Worm (Caenorhabditis elegans) whole organism, L4 larva: ENCODE measurements around the gene tag-52.

Experiments used
- ZK546.5 ChIP-seq, 2 experiments: sonication (generic microtip); optimal IDR thresholded peaks; 2 replicates each; lab custom pipeline; 2017; ENCODE audit warnings: missing biosample characterization in 2 of 2, missing genetic modification characterization in 2 of 2
- daf-19 ChIP-seq: fragments of 200-800 bp; sonication (Bioruptor generic); conservative IDR thresholded peaks from 2 replicates; pipeline ENCODE4 v1.3.6; 2022; ENCODE audit warnings: missing genetic modification characterization, missing compliant biosample characterization
- fkh-10 ChIP-seq: fragments of 150-350 bp; optimal IDR thresholded peaks from 2 replicates; lab custom pipeline; 2014; ENCODE audit warnings: missing biosample characterization, missing genetic modification reagents, missing genetic modification characterization
- jun-1 ChIP-seq: fragments of 150-350 bp; optimal IDR thresholded peaks from 2 replicates; lab custom pipeline; 2014; ENCODE audit warnings: missing biosample characterization, missing genetic modification reagents, missing genetic modification characterization
- nhr-10 ChIP-seq: fragments of 150-350 bp; optimal IDR thresholded peaks from 2 replicates; lab custom pipeline; 2014; ENCODE audit warnings: missing biosample characterization, missing genetic modification characterization
- snpc-4 ChIP-seq: fragments of 150-350 bp; optimal IDR thresholded peaks from 2 replicates; lab custom pipeline; 2014; ENCODE audit warnings: missing biosample characterization, missing genetic modification characterization
- unc-62 ChIP-seq, 3 experiments: fragments of 150-350 bp in 1 of 3; sonication (generic microtip); optimal IDR thresholded peaks in 2 of 3; peaks in 1 of 3; 1 replicate in 1 of 3; 2 replicates in 2 of 3; lab custom pipeline; 2014 to 2017; ENCODE audit warnings: missing biosample characterization in 3 of 3, missing genetic modification characterization in 3 of 3, missing genetic modification reagents in 3 of 3, missing genotype in 1 of 3

DNA sequence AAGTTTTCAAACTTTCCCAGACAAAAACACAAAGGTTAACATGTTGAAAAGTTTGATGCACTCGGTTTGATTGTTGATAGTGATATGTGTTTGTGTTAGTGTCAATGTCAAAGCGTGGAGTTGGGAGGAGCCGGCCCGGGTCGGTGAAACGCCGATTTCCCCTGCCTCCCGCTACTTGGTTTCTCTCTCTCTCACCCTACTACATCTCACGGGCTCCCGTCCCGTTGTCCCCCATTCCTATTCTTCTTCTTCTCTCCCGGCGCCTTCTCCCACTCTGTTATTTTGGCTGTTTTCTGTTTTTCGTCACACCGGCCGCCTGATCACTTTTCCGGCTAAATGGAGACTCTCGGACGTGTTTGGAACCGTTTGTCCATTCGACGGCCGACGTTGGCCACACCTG lies 28.0 kb upstream of the tag-52 start:
- TF ChIP-seq ZK546.5 (tag; optimal IDR thresholded peaks at IDR 0.05; lab: Kevin White, UChicago), result no peak
- no peak for TF ChIP-seq nhr-10 (tag; lab: Kevin White, UChicago)
- TF ChIP-seq snpc-4 (tag; lab: Kevin White, UChicago), result no peak
- TF ChIP-seq jun-1 (tag; lab: Kevin White, UChicago), result no peak
- TF ChIP-seq unc-62 (GFP tag; optimal IDR thresholded peaks at IDR 0.05 in 1 of 2; lab: Kevin White, UChicago), result no peak
- TF ChIP-seq unc-62 (tag; optimal IDR thresholded peaks at IDR 0.05; lab: Kevin White, UChicago), result no peak
- TF ChIP-seq daf-19 (GFP tag; lab: Robert Waterston, UW), result no peak
- no peak for TF ChIP-seq fkh-10 (GFP tag; lab: Kevin White, UChicago)
